Fruit fly (Drosophila melanogaster): ENCODE measurements around the gene ase.

ase gene

DNA sequence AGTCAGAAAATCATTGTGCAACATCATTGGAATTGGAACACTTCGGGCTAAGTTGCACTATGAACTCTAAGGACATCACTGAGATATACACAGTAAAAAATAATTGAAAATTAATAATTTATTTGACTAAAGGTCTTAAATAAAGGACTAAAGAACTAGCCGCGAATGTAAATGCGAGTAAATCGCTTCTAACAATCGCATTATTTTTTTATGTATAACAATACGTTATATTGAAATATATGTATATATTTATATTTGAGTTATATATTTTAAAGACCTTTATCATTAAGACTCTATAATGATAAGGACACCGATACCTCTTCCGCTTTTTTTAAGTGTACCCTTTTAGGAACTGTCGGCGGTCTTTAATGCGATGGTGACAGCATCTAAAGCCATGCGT lies 46.2 kb upstream of the ase start (continued):
- no peak for TF ChIP-seq kni (GFP tag; optimal IDR thresholded peaks at IDR 0.05)
- TF ChIP-seq gem (tag; optimal IDR thresholded peaks at IDR 0.05): peak; percentile 12
- TF ChIP-seq CG32532 (GFP tag; IDR thresholded peaks at IDR 0.05): no peak
- TF ChIP-seq CG17829 (tag; optimal IDR thresholded peaks at IDR 0.05): no peak
- TF ChIP-seq Sox100B (GFP tag; optimal IDR thresholded peaks at IDR 0.05): no peak

dm6 chrX:423374-423773 lies 37.2 kb upstream of the ase start:
- TF ChIP-seq gcm (GFP tag; optimal IDR thresholded peaks at IDR 0.05) (peak; percentile 14), CG15696 (tag; optimal IDR thresholded peaks at IDR 0.05) (peak; percentile 53), Pdp1 (GFP tag; optimal IDR thresholded peaks at IDR 0.05) (peak in 1 of 2 experiments; percentile 42), Hr78 (GFP tag; optimal IDR thresholded peaks at IDR 0.05) (peak in 1 of 2 experiments; percentile 60), ftz-f1 (GFP tag; optimal IDR thresholded peaks at IDR 0.05) (no peak), CG15479 (GFP tag; optimal IDR thresholded peaks at IDR 0.05) (peak; percentile 67), CG8924 (tag; optimal IDR thresholded peaks at IDR 0.05) (no peak)

- TF ChIP-seq PHDP (tag; optimal IDR thresholded peaks at IDR 0.05) (no peak), Lpt (GFP tag; optimal IDR thresholded peaks at IDR 0.05) (no peak), CG1832 (GFP tag; optimal IDR thresholded peaks at IDR 0.05) (no peak), pho (GFP tag; optimal IDR thresholded peaks at IDR 0.05) (no peak), nom (GFP tag; optimal IDR thresholded peaks at IDR 0.05) (no peak), CG11560 (tag; IDR thresholded peaks at IDR 0.05) (no peak), Nf-YA (GFP tag; IDR thresholded peaks at IDR 0.05) (no peak), E2f2 (GFP tag; IDR thresholded peaks at IDR 0.05) (no peak), dan (GFP tag; IDR thresholded peaks at IDR 0.05) (no peak), Pdp1 (GFP tag; optimal IDR thresholded peaks at IDR 0.05) (no peak), Awh (GFP tag; IDR thresholded peaks at IDR 0.05) (no peak), Hsf (GFP tag; optimal IDR thresholded peaks at IDR 0.05) (no peak), sug (tag; optimal IDR thresholded peaks at IDR 0.05) (no peak), Oaz (GFP tag; IDR thresholded peaks at IDR 0.05) (no peak)
Measured at dm6 chrX:425524-425923, 35.0 kb upstream of the ase start.

- peak; percentile 63 for TF ChIP-seq CG9437 (GFP tag; optimal IDR thresholded peaks at IDR 0.05)
- no peak for TF ChIP-seq CG12942 (GFP tag; optimal IDR thresholded peaks at IDR 0.05)
- TF ChIP-seq eve (GFP tag; optimal IDR thresholded peaks at IDR 0.05): no peak
- TF ChIP-seq NFAT (GFP tag; IDR thresholded peaks at IDR 0.05): no peak
- no peak for TF ChIP-seq CG4820 (GFP tag; optimal IDR thresholded peaks at IDR 0.05)
- TF ChIP-seq Awh (GFP tag; IDR thresholded peaks at IDR 0.05): no peak
- TF ChIP-seq CG8388 (GFP tag; optimal IDR thresholded peaks at IDR 0.05): no peak
- TF ChIP-seq CG10209 (GFP tag; optimal IDR thresholded peaks at IDR 0.05): no peak
- TF ChIP-seq Hr39 (optimal IDR thresholded peaks at IDR 0.05): no peak
- no peak for TF ChIP-seq CG11560 (tag; IDR thresholded peaks at IDR 0.05)
- TF ChIP-seq Pdp1 (GFP tag; optimal IDR thresholded peaks at IDR 0.05): peak in 1 of 2 experiments; percentile 53
- TF ChIP-seq CG17186 (GFP tag; optimal IDR thresholded peaks at IDR 0.05): no peak
- TF ChIP-seq gsb (GFP tag; IDR thresholded peaks at IDR 0.05): no peak
- TF ChIP-seq btn (GFP tag; optimal IDR thresholded peaks at IDR 0.05): no peak
- no peak for TF ChIP-seq CG6854 (GFP tag; optimal IDR thresholded peaks at IDR 0.05)
Measured at dm6 chrX:428192-428591, 32.4 kb upstream of the ase start.

Measured in whole organism, embryonic.